Worm (Caenorhabditis elegans) whole organism, early embryonic: ENCODE measurements around the gene bath-46.

Experiments
- F13C5.2 ChIP-seq: sonication (generic microtip); optimal IDR thresholded peaks from 2 replicates; lab custom pipeline; 2017; ENCODE audit warnings: mild to moderate bottlenecking, missing genetic modification characterization, inconsistent platforms, missing compliant biosample characterization
- ama-1 ChIP-seq: fragments of 150-350 bp; optimal IDR thresholded peaks from 2 replicates; lab custom pipeline; 2014
- ceh-13 ChIP-seq: fragments of 200-800 bp; sonication (Bioruptor generic); optimal IDR thresholded peaks from 2 replicates; lab custom pipeline; 2018; ENCODE audit warnings: mild to moderate bottlenecking, missing genetic modification characterization, missing compliant biosample characterization
- ceh-36 ChIP-seq: sonication (generic microtip); optimal IDR thresholded peaks from 2 replicates; lab custom pipeline; 2016; ENCODE audit warnings: missing genetic modification characterization, inconsistent platforms, missing compliant biosample characterization
- flt-1 ChIP-seq: fragments of 200-800 bp; sonication (Bioruptor generic); IDR thresholded peaks from 2 replicates; pipeline ENCODE4 v1.3.6; 2022; ENCODE audit warnings: missing genetic modification characterization, missing compliant biosample characterization
- hmg-4 ChIP-seq: fragments of 200-800 bp; sonication (Bioruptor generic); optimal IDR thresholded peaks from 2 replicates; lab custom pipeline; 2018; ENCODE audit warnings: mild to moderate bottlenecking, missing genetic modification characterization, missing compliant biosample characterization
- hnd-1 ChIP-seq: sonication (generic microtip); optimal IDR thresholded peaks from 2 replicates; lab custom pipeline; 2016; ENCODE audit warnings: missing genetic modification characterization, missing compliant biosample characterization
- scrt-1 ChIP-seq: fragments of 200-800 bp; sonication (Bioruptor generic); IDR thresholded peaks from 2 replicates; pipeline ENCODE4 v1.3.6; 2022; ENCODE audit warnings: missing genetic modification characterization, missing compliant biosample characterization

DNA sequence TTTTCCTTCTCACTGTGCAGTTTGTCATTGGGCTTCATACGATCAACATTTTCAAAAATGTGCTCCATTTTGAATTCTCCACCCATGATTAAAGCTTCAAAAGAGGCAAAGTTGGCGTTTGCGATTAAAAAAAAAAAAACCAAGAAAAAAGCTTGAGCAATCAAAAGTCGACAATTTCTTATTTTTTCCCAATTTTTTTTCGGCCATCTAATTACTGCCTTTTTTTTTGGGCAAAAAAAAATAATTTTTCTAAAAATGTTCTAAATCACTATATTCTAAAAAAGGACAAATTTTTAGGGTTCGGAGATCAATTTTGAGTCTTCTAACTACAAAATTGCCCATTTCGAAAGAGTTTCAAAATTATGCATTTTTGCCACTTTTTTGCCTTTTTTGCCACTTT is 21.7 kb upstream of the bath-46 start, which contains the start of gene K05F6.10:
- TF ChIP-seq flt-1 (GFP tag; lab: Robert Waterston, UW) (no peak), ceh-13 (GFP tag; lab: Kevin White, UChicago) (no peak), ceh-36 (tag; lab: Kevin White, UChicago) (no peak), ama-1 (no peak), scrt-1 (no peak), hnd-1 (no peak), hmg-4 (GFP tag; lab: Kevin White, UChicago) (no peak), F13C5.2 (no peak)
